Fruit fly (Drosophila melanogaster) whole organism, prepupa: ENCODE data around the gene CG2533.

Source experiments
- CG11762 ChIP-seq: fragments of 200-800 bp; sonication (Bioruptor generic); optimal IDR thresholded peaks from 3 replicates; lab custom pipeline; 2016; ENCODE audit warnings: missing biosample characterization, missing genetic modification characterization; ENCODE audit not compliant: insufficient read depth
- CG3919 ChIP-seq: fragments of 200-800 bp; sonication (Bioruptor generic); optimal IDR thresholded peaks from 3 replicates; lab custom pipeline; 2016; ENCODE audit warnings: missing biosample characterization, missing genetic modification characterization
- CG6276 ChIP-seq: fragments of 200-800 bp; sonication (Bioruptor generic); optimal IDR thresholded peaks from 2 replicates; lab custom pipeline; 2017; ENCODE audit warnings: missing biosample characterization, mild to moderate bottlenecking, missing genetic modification characterization
- CG6792 ChIP-seq: fragments of 200-800 bp; sonication (Bioruptor generic); optimal IDR thresholded peaks from 3 replicates; lab custom pipeline; 2016; ENCODE audit warnings: missing biosample characterization, missing genetic modification characterization
- Lpt ChIP-seq: fragments of 200-800 bp; sonication (Bioruptor generic); optimal IDR thresholded peaks from 3 replicates; lab custom pipeline; 2016; ENCODE audit warnings: missing biosample characterization, missing genetic modification characterization
- OdsH ChIP-seq: fragments of 200-800 bp; sonication (Bioruptor generic); optimal IDR thresholded peaks from 3 replicates; lab custom pipeline; 2016; ENCODE audit warnings: missing biosample characterization, missing genetic modification characterization
- Sox102F ChIP-seq: fragments of 200-800 bp; sonication (Bioruptor generic); optimal IDR thresholded peaks from 2 replicates; lab custom pipeline; 2016; ENCODE audit warnings: missing biosample characterization, mild to moderate bottlenecking, missing genetic modification characterization
- acj6 ChIP-seq: fragments of 200-800 bp; sonication (Bioruptor generic); optimal IDR thresholded peaks from 3 replicates; lab custom pipeline; 2016; ENCODE audit warnings: missing biosample characterization, missing genetic modification characterization
- salr ChIP-seq, 2 experiments: fragments of 200-800 bp; sonication (Bioruptor generic); optimal IDR thresholded peaks; 3 replicates each; lab custom pipeline; 2016 to 2018; ENCODE audit warnings: missing biosample characterization in 2 of 2, missing genetic modification characterization in 2 of 2, mild to moderate bottlenecking in 1 of 2
- svp ChIP-seq: fragments of 200-800 bp; sonication (Bioruptor generic); peaks from one replicate; lab custom pipeline; 2016; ENCODE audit warnings: missing biosample characterization, missing genetic modification characterization
- vri ChIP-seq: fragments of 200-800 bp; sonication (Bioruptor generic); optimal IDR thresholded peaks from 3 replicates; lab custom pipeline; 2016; ENCODE audit warnings: missing biosample characterization, mild to moderate bottlenecking, missing genetic modification characterization

dm6 chrX:11652991-11653390, 49.0 kb upstream of the CG2533 start:
- TF ChIP-seq vri (GFP tag; lab: Kevin White, UChicago) (no peak), Sox102F (GFP tag; lab: Kevin White, UChicago) (no peak), Lpt (peak; percentile 62), salr (GFP tag; optimal IDR thresholded peaks at IDR 0.05; lab: Kevin White, UChicago) (peak in 1 of 2 experiments; percentile 8), CG6792 (GFP tag; lab: Kevin White, UChicago) (no peak), OdsH (GFP tag; lab: Kevin White, UChicago) (peak; percentile 45), CG3919 (GFP tag; lab: Kevin White, UChicago) (peak; percentile 39), svp (GFP tag; lab: Kevin White, UChicago) (peak; percentile 8), CG11762 (GFP tag; lab: Kevin White, UChicago) (peak; percentile 19), acj6 (GFP tag; lab: Kevin White, UChicago) (peak; percentile 35), CG6276 (peak; percentile 69)
